Worm (Caenorhabditis elegans) whole organism, mixed stage, embryonic: ENCODE measurements around the gene F58E6.6.

Experiments used
- cnd-1 ChIP-seq: fragments of 200-800 bp; sonication (Bioruptor generic); optimal IDR thresholded peaks from 2 replicates; lab custom pipeline; 2018; ENCODE audit warnings: mild to moderate bottlenecking, missing genetic modification characterization, missing compliant biosample characterization
- nhr-76 ChIP-seq: sonication (generic microtip); optimal IDR thresholded peaks from 2 replicates; lab custom pipeline; 2017; ENCODE audit warnings: missing biosample characterization, missing genetic modification characterization
- ztf-11 ChIP-seq: fragments of 150-350 bp; optimal IDR thresholded peaks from 2 replicates; lab custom pipeline; 2014; ENCODE audit warnings: missing biosample characterization, missing genetic modification characterization

ce11 chrV:9725719-9726118 is 27.1 kb downstream of the F58E6.6 start:
- no peak for TF ChIP-seq ztf-11 (tag; lab: Kevin White, UChicago)
- TF ChIP-seq cnd-1 (tag; lab: Kevin White, UChicago): no peak
- TF ChIP-seq nhr-76: no peak
